Fruit fly (Drosophila melanogaster): ENCODE measurements around the gene Vha26.
A peak's percentile ranks its signal among the peaks of the same experiment; 100 is the strongest.

The Vha26 gene

DNA sequence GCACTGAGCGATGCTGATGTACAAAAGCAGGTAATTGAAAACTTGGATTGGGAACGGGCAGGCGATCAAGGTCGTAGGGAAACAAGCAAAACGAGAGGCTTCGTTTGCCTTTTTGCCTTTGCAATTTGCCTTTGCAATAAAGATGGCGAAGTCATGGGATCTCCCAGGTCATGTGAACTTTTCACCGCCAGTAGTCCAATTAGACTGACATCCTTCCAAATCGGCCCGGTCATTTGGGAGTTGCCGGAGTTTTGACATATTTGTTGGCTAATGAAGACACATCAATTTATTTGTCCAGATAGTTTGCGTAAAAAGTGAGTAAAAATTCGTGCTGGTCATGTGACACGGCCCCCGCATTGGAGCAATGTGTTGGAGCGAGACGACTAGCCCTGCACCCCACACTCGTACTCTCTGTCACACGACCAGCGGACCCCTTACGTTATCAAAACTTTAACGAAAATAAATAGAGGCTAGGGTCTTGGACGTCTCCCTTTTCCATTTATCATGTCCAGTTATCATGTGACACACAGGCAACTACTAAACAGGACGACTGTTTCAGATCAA, 528 bp downstream of the Vha26 start (continued):
- TF ChIP-seq CG10543 (GFP tag; optimal IDR thresholded peaks at IDR 0.05) (peak; percentile 13), HmgZ (tag; optimal IDR thresholded peaks at IDR 0.05) (peak; percentile 31), E2f2 (GFP tag; IDR thresholded peaks at IDR 0.05) (no peak), amos (GFP tag; IDR thresholded peaks at IDR 0.05; ENCODE audit: partially characterized antibody) (peak; percentile 33; the same call in 1 of the 2 replicates), Usf (GFP tag; optimal IDR thresholded peaks at IDR 0.05) (peak; percentile 91), NK7.1 (GFP tag; optimal IDR thresholded peaks at IDR 0.05) (no peak), CG8290 (GFP tag; optimal IDR thresholded peaks at IDR 0.05) (no peak), CG8290 (tag; optimal IDR thresholded peaks at IDR 0.05) (peak in 1 of 2 experiments; percentile 19), Awh (GFP tag; IDR thresholded peaks at IDR 0.05) (no peak), CG4707 (GFP tag; optimal IDR thresholded peaks at IDR 0.05) (no peak), corto (GFP tag; optimal IDR thresholded peaks at IDR 0.05) (no peak), B-H1 (GFP tag; IDR thresholded peaks at IDR 0.05) (no peak), kah (GFP tag; optimal IDR thresholded peaks at IDR 0.05) (no peak), MESR4 (GFP tag; optimal IDR thresholded peaks at IDR 0.05) (peak; percentile 13)

DNA sequence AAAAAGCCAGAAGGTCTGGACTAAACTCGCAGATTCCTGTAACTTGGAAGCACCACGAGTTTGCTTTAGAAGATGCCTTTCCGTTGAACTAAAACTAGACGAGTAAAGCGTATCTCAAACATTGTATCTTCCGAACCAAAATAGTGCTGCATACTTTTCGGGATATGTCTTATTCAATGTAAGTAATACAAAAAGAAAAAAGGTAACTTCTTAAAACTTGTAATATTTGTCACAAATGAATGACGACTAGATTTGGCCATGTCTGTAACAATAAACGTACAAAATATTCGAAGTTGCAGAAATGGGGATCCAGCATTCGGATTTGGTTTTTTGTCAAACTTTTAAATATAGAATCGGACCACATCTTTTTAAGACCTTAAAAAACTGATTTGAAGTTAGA, 3.3 kb downstream of the Vha26 start:
- TF ChIP-seq CG1603 (tag; optimal IDR thresholded peaks at IDR 0.05) (no peak), zen2 (GFP tag; IDR thresholded peaks at IDR 0.05; ENCODE audit: partially characterized antibody) (no peak), Ssrp (tag; optimal IDR thresholded peaks at IDR 0.05) (no peak), nom (GFP tag; optimal IDR thresholded peaks at IDR 0.05) (peak; percentile 11), CG2199 (GFP tag; IDR thresholded peaks at IDR 0.05) (peak; percentile 86; the same call in 2 of the 3 replicates), ATbp (GFP tag; optimal IDR thresholded peaks at IDR 0.05) (no peak), CTCF (GFP tag; optimal IDR thresholded peaks at IDR 0.05) (peak; percentile 11), CG15073 (GFP tag; optimal IDR thresholded peaks at IDR 0.05) (peak; percentile 73), Neu2 (GFP tag; optimal IDR thresholded peaks at IDR 0.05; ENCODE audit: borderline replicate concordance) (no peak), Med (GFP tag) (peak; percentile 54), CG14014 (GFP tag; IDR thresholded peaks at IDR 0.05) (no peak), CG16815 (GFP tag; optimal IDR thresholded peaks at IDR 0.05) (no peak), HmgZ (tag; optimal IDR thresholded peaks at IDR 0.05) (peak; percentile 33), oc (tag; optimal IDR thresholded peaks at IDR 0.05) (no peak)

DNA sequence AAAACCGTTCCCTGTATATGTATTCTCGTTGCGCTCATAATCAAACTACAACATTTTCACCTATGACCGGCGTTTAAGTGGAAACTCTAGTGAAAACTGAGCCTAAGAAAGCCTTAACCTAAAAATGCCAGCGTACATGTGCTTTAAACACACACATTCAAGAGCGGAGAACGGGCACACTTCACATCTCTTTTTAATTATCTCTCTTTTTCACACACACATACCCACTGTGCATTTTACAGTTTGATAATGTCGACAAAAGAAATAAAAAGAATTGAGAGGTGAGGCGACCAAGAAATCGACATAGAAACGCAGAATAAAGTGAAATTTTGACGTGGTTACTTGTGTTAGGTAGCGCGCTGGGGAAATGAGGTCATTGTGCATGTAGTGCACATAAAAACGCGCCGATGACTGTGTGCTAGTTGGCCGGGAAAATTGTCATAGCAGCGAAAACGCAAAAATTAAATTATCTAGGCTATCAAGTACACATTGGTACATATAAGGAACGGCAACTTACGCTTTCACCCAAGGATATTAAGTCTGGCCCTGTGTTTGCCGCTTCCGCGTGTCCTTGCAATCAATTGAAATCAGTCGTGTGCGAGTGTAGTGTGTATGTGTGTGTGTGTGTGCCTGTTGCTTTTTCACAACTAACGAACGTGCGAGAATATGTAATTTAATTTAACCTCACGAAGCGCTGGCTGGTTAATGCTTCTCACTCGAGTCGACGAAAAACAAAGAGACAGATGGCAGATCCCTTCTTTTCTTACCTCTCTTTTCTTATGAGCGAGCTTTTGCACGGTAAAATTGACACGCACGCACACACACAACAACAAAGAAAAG, 8.2 kb downstream of the Vha26 start:
- TF ChIP-seq Trl (optimal IDR thresholded peaks at IDR 0.05) = peak in 1 of 2 experiments; percentile 33
- TF ChIP-seq Trl (GFP tag; optimal IDR thresholded peaks at IDR 0.05) = no peak
- peak; percentile 10 for TF ChIP-seq lilli (GFP tag; optimal IDR thresholded peaks at IDR 0.05)
- peak; percentile 53 for TF ChIP-seq CG6654 (GFP tag; optimal IDR thresholded peaks at IDR 0.05)
- TF ChIP-seq CG9797 (GFP tag; optimal IDR thresholded peaks at IDR 0.05) = peak; percentile 62
- peak; percentile 86 for TF ChIP-seq scrt (GFP tag; optimal IDR thresholded peaks at IDR 0.05)
- TF ChIP-seq bigmax (GFP tag; optimal IDR thresholded peaks at IDR 0.05) = peak; percentile 97
- TF ChIP-seq CG1603 (tag; optimal IDR thresholded peaks at IDR 0.05) = peak; percentile 22
- peak; percentile 13 for TF ChIP-seq HmgZ (tag; optimal IDR thresholded peaks at IDR 0.05)
- TF ChIP-seq CG3163 (GFP tag; optimal IDR thresholded peaks at IDR 0.05) = peak; percentile 13
- TF ChIP-seq zfh2 (GFP tag; optimal IDR thresholded peaks at IDR 0.05) = peak; percentile 9
- TF ChIP-seq pfk (GFP tag; optimal IDR thresholded peaks at IDR 0.05) = peak; percentile 3
- peak; percentile 76 for TF ChIP-seq cg (GFP tag; optimal IDR thresholded peaks at IDR 0.05)
- TF ChIP-seq dm (GFP tag; optimal IDR thresholded peaks at IDR 0.05) = peak; percentile 98
- TF ChIP-seq croc (GFP tag; conservative IDR thresholded peaks at IDR 0.05) = no peak
- peak; percentile 65 for TF ChIP-seq CG4707 (GFP tag; optimal IDR thresholded peaks at IDR 0.05)
- no peak for TF ChIP-seq jumu (GFP tag; optimal IDR thresholded peaks at IDR 0.05)
- no peak for TF ChIP-seq repo (GFP tag; optimal IDR thresholded peaks at IDR 0.05)
- peak; percentile 61 for TF ChIP-seq Max (GFP tag; optimal IDR thresholded peaks at IDR 0.05)
- no peak for TF ChIP-seq chinmo (GFP tag; IDR thresholded peaks at IDR 0.05; ENCODE audit: partially characterized antibody)
- TF ChIP-seq CG17359 (tag; optimal IDR thresholded peaks at IDR 0.05) = peak; percentile 9
- peak; percentile 35 for TF ChIP-seq sens (GFP tag)
- peak; percentile 27 for TF ChIP-seq CG2712 (tag; optimal IDR thresholded peaks at IDR 0.05)

All from whole organism, embryonic.